Worm (Caenorhabditis elegans): ENCODE results near the gene soap-1.

soap-1 gene

ce11 chrV:7196498-7196966 is 18.2 kb downstream of the soap-1 start, which contains the start of gene F09G2.2 (continued):
- TF ChIP-seq hlh-30 (tag; optimal IDR thresholded peaks at IDR 0.05; ENCODE audit: insufficient read depth) (peak; percentile 83), ZK337.2 (GFP tag; IDR thresholded peaks at IDR 0.05) (no peak), nhr-41 (GFP tag; IDR thresholded peaks at IDR 0.05) (no peak), ama-1 (optimal IDR thresholded peaks at IDR 0.05) (peak; percentile 61)

ce11 chrV:7196037-7196436 is 18.7 kb downstream of the soap-1 start, which contains the start of gene attf-2:
Gene attf-2 (minus strand): TSS chrV:7196137.
- TF ChIP-seq R02D3.7 (tag; optimal IDR thresholded peaks at IDR 0.05) (no peak), hlh-30 (tag; optimal IDR thresholded peaks at IDR 0.05; ENCODE audit: insufficient read depth) (no peak), lin-38 (GFP tag; IDR thresholded peaks at IDR 0.05) (no peak), ZK546.5 (tag; optimal IDR thresholded peaks at IDR 0.05) (no peak), cey-2 (tag; optimal IDR thresholded peaks at IDR 0.05; ENCODE audit: borderline replicate concordance, insufficient read depth) (no peak), nhr-10 (tag; optimal IDR thresholded peaks at IDR 0.05) (no peak), lim-7 (GFP tag; IDR thresholded peaks at IDR 0.05) (no peak), daf-16 (GFP tag; optimal IDR thresholded peaks at IDR 0.05) (no peak), daf-16 (tag; optimal IDR thresholded peaks at IDR 0.05) (no peak), dve-1 (tag; optimal IDR thresholded peaks at IDR 0.05; ENCODE audit: insufficient read depth) (no peak), mep-1 (tag; optimal IDR thresholded peaks at IDR 0.05) (no peak), Y75B8A.6 (GFP tag; IDR thresholded peaks at IDR 0.05) (no peak)

ce11 chrV:7194818-7195217 is 19.9 kb downstream of the soap-1 start:
- TF ChIP-seq set-16 (GFP tag; IDR thresholded peaks at IDR 0.05) (peak; percentile 64), hif-1 (tag; optimal IDR thresholded peaks at IDR 0.05) (no peak), F37D6.2 (tag; optimal IDR thresholded peaks at IDR 0.05) (no peak)

ce11 chrV:7193562-7193961 is 21.1 kb downstream of the soap-1 start, which contains the start of gene F09G2.8:
Gene F09G2.8 (minus strand): TSS chrV:7193662.
- TF ChIP-seq F44E2.7 (GFP tag; IDR thresholded peaks at IDR 0.05) (no peak), D1046.2 (GFP tag; IDR thresholded peaks at IDR 0.05) (no peak), aly-2 (tag; optimal IDR thresholded peaks at IDR 0.05) (no peak)

ce11 chrV:7187295-7187694 is 27.4 kb downstream of the soap-1 start:
- no peak for TF ChIP-seq madf-9 (GFP tag; conservative IDR thresholded peaks at IDR 0.05)
- TF ChIP-seq pqm-1 (tag; optimal IDR thresholded peaks at IDR 0.05) = no peak
- TF ChIP-seq gei-8 (GFP tag; optimal IDR thresholded peaks at IDR 0.05) = no peak
- TF ChIP-seq aly-2 (tag; optimal IDR thresholded peaks at IDR 0.05) = no peak
- TF ChIP-seq hmg-1.1 (GFP tag; IDR thresholded peaks at IDR 0.05) = no peak
- TF ChIP-seq dmd-6 (GFP tag; IDR thresholded peaks at IDR 0.05) = peak; percentile 60
- no peak for TF ChIP-seq lsy-2 (tag; optimal IDR thresholded peaks at IDR 0.05)
- TF ChIP-seq daf-16 (GFP tag; optimal IDR thresholded peaks at IDR 0.05) = peak in 1 of 2 experiments; percentile 4
- peak; percentile 32 for TF ChIP-seq daf-16 (tag; optimal IDR thresholded peaks at IDR 0.05)
- TF ChIP-seq lir-3 (tag; optimal IDR thresholded peaks at IDR 0.05) = no peak
- TF ChIP-seq daf-8 (GFP tag; IDR thresholded peaks at IDR 0.05) = no peak

ce11 chrV:7186599-7186998 is 28.1 kb downstream of the soap-1 start:
- TF ChIP-seq daf-16 (GFP tag; optimal IDR thresholded peaks at IDR 0.05) (no peak), daf-16 (tag; optimal IDR thresholded peaks at IDR 0.05) (peak; percentile 37), lin-1 (GFP tag; IDR thresholded peaks at IDR 0.05) (peak; percentile 75; the same call in 1 of the 2 replicates), spr-3 (GFP tag; optimal IDR thresholded peaks at IDR 0.05) (no peak), F49E8.2 (tag; optimal IDR thresholded peaks at IDR 0.05; ENCODE audit: borderline replicate concordance) (no peak), dmd-6 (GFP tag; IDR thresholded peaks at IDR 0.05) (peak; percentile 69), ces-1 (GFP tag; optimal IDR thresholded peaks at IDR 0.05) (no peak), nhr-77 (tag; optimal IDR thresholded peaks at IDR 0.05) (peak; percentile 49), dve-1 (tag; optimal IDR thresholded peaks at IDR 0.05; ENCODE audit: insufficient read depth) (peak; percentile 25), nhr-28 (tag; optimal IDR thresholded peaks at IDR 0.05) (peak; percentile 75), Y105C5A.15 (GFP tag; IDR thresholded peaks at IDR 0.05) (no peak), lin-13 (GFP tag; optimal IDR thresholded peaks at IDR 0.05) (no peak), zag-1 (tag; optimal IDR thresholded peaks at IDR 0.05) (no peak), hlh-11 (tag; optimal IDR thresholded peaks at IDR 0.05) (peak; percentile 52), mdt-29 (GFP tag; IDR thresholded peaks at IDR 0.05) (no peak), pqm-1 (tag; optimal IDR thresholded peaks at IDR 0.05) (peak; percentile 69), sdz-12 (GFP tag; optimal IDR thresholded peaks at IDR 0.05) (no peak), aha-1 (tag) (no peak)

Data from whole organism, L4 larva.